Worm (Caenorhabditis elegans) whole organism, L2 larva: ENCODE measurements around the gene lips-7.

Experiments
- R02D3.7 ChIP-seq: fragments of 150-350 bp; optimal IDR thresholded peaks from 2 replicates; lab custom pipeline; 2014; ENCODE audit warnings: missing biosample characterization, missing genetic modification characterization
- ZK546.5 ChIP-seq: sonication (generic microtip); optimal IDR thresholded peaks from 2 replicates; lab custom pipeline; 2017; ENCODE audit warnings: missing biosample characterization, missing genetic modification characterization
- alr-1 ChIP-seq: fragments of 150-350 bp; optimal IDR thresholded peaks from 2 replicates; lab custom pipeline; 2014; ENCODE audit warnings: missing biosample characterization, missing genetic modification characterization
- blmp-1 ChIP-seq: sonication (generic microtip); optimal IDR thresholded peaks from 2 replicates; lab custom pipeline; 2017; ENCODE audit warnings: missing genetic modification characterization, mild to moderate bottlenecking, missing compliant biosample characterization, antibody characterized with exemption, moderate library complexity; ENCODE audit not compliant: insufficient read depth
- elt-1 ChIP-seq: fragments of 150-350 bp; optimal IDR thresholded peaks from 2 replicates; lab custom pipeline; 2014; ENCODE audit warnings: missing biosample characterization, missing genetic modification characterization
- fos-1 ChIP-seq: fragments of 150-350 bp; optimal IDR thresholded peaks from 2 replicates; lab custom pipeline; 2014; ENCODE audit warnings: missing biosample characterization, missing genetic modification characterization
- lin-13 ChIP-seq: fragments of 150-350 bp; optimal IDR thresholded peaks from 2 replicates; lab custom pipeline; 2014; ENCODE audit warnings: missing biosample characterization, missing genetic modification reagents, missing genetic modification characterization
- nhr-129 ChIP-seq: fragments of 150-350 bp; optimal IDR thresholded peaks from 2 replicates; lab custom pipeline; 2014; ENCODE audit warnings: missing biosample characterization, missing genetic modification characterization
- snpc-4 ChIP-seq: fragments of 150-350 bp; optimal IDR thresholded peaks from 2 replicates; lab custom pipeline; 2014; ENCODE audit warnings: missing biosample characterization, missing genetic modification characterization
- unc-55 ChIP-seq: fragments of 150-350 bp; sonication (generic microtip); optimal IDR thresholded peaks from 3 replicates; lab custom pipeline; 2014; ENCODE audit warnings: missing biosample characterization, missing genetic modification reagents, missing genetic modification characterization
- unc-62 ChIP-seq: fragments of 150-350 bp; optimal IDR thresholded peaks from 2 replicates; lab custom pipeline; 2014; ENCODE audit warnings: missing biosample characterization, missing genetic modification reagents, missing genetic modification characterization

DNA sequence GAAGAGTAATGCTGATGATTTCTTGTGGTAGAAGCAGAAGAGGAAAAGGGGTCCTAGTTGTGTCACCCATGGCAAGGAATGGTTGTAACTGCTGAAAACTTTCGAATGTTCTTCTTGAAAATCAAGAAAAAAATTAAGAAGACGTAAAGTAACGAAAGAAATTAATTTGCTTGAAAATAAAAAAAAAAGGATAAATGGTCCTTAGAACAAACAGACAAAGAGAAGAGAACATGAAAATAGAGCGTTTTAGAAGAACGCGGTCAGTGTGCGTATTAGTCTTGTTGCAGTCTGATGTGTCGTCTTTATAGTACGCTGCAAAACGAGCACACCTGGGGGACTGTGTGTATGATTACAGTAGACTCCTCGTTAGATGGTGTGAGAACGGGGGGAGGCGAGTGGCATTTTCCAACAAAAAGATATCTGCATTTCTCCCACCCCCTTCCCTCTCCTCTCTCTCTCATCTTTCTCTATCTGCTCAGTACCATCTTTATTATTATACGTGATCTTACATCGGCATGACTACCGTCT is 32.7 kb downstream of the lips-7 start, which contains the start of the genes W08F4.12 and W08F4.13:
- no peak for TF ChIP-seq lin-13 (GFP tag; lab: Kevin White, UChicago)
- no peak for TF ChIP-seq blmp-1 (tag; lab: Kevin White, UChicago)
- no peak for TF ChIP-seq elt-1 (tag; lab: Kevin White, UChicago)
- TF ChIP-seq snpc-4 (tag; lab: Kevin White, UChicago): no peak
- TF ChIP-seq R02D3.7 (tag; lab: Kevin White, UChicago): no peak
- no peak for TF ChIP-seq nhr-129 (tag; lab: Kevin White, UChicago)
- no peak for TF ChIP-seq unc-62 (GFP tag; lab: Kevin White, UChicago)
- TF ChIP-seq alr-1 (tag; lab: Kevin White, UChicago): no peak
- TF ChIP-seq ZK546.5 (tag; lab: Kevin White, UChicago): no peak
- no peak for TF ChIP-seq unc-55 (GFP tag; lab: Kevin White, UChicago)
- no peak for TF ChIP-seq fos-1 (tag; lab: Kevin White, UChicago)
